Fruit fly (Drosophila melanogaster): ENCODE data around the gene cocoon.

The cocoon gene

dm6 chr3L:15500813-15501645 lies 27.1 kb upstream of the cocoon start, which contains the start of gene CG7272 (continued):
- TF ChIP-seq inv (GFP tag; IDR thresholded peaks at IDR 0.05; ENCODE audit: partially characterized antibody) (no peak; the same call in 1 of the 2 replicates), cg (GFP tag; optimal IDR thresholded peaks at IDR 0.05) (no peak), CG12071 (GFP tag; optimal IDR thresholded peaks at IDR 0.05) (peak; percentile 5), CG17912 (GFP tag; optimal IDR thresholded peaks at IDR 0.05) (no peak), dmrt99B (tag; optimal IDR thresholded peaks at IDR 0.05) (no peak), CG9609 (GFP tag; optimal IDR thresholded peaks at IDR 0.05) (no peak), tap (tag; optimal IDR thresholded peaks at IDR 0.05) (no peak), CG18262 (tag; optimal IDR thresholded peaks at IDR 0.05) (no peak), ind (GFP tag; optimal IDR thresholded peaks at IDR 0.05) (no peak), CG33213 (GFP tag; optimal IDR thresholded peaks at IDR 0.05) (no peak), bigmax (GFP tag; optimal IDR thresholded peaks at IDR 0.05) (peak; percentile 27), Bgb (GFP tag; IDR thresholded peaks at IDR 0.05; ENCODE audit: partially characterized antibody) (peak; percentile 68; the same call in 1 of the 2 replicates), croc (GFP tag; conservative IDR thresholded peaks at IDR 0.05) (no peak), lilli (GFP tag; optimal IDR thresholded peaks at IDR 0.05) (peak; percentile 37), CG14667 (GFP tag; IDR thresholded peaks at IDR 0.05) (no peak), da (GFP tag; optimal IDR thresholded peaks at IDR 0.05) (no peak), ato (GFP tag; IDR thresholded peaks at IDR 0.05; ENCODE audit: partially characterized antibody) (peak; percentile 51; the same call in 1 of the 2 replicates), Scr (GFP tag; IDR thresholded peaks at IDR 0.05; ENCODE audit: partially characterized antibody) (peak; percentile 20; the same call in 1 of the 2 replicates), CG10565 (GFP tag; optimal IDR thresholded peaks at IDR 0.05) (no peak), chif (GFP tag; optimal IDR thresholded peaks at IDR 0.05) (no peak), emc (GFP tag; optimal IDR thresholded peaks at IDR 0.05) (no peak), Optix (GFP tag; IDR thresholded peaks at IDR 0.05) (no peak), pros (GFP tag; optimal IDR thresholded peaks at IDR 0.05) (peak; percentile 23), CG42726 (GFP tag; IDR thresholded peaks at IDR 0.05; ENCODE audit: partially characterized antibody) (no peak), Eip74EF (GFP tag; optimal IDR thresholded peaks at IDR 0.05) (no peak), CG8089 (GFP tag; optimal IDR thresholded peaks at IDR 0.05) (no peak), Blimp-1 (GFP tag; optimal IDR thresholded peaks at IDR 0.05) (peak; percentile 17), Kr (GFP tag; optimal IDR thresholded peaks at IDR 0.05) (no peak), CG2678 (tag; optimal IDR thresholded peaks at IDR 0.05) (peak; percentile 24), ci (GFP tag; IDR thresholded peaks at IDR 0.05) (peak; percentile 30; the same call in 1 of the 3 replicates), CG31224 (GFP tag; IDR thresholded peaks at IDR 0.05) (no peak), ro (GFP tag; IDR thresholded peaks at IDR 0.05) (no peak), gce (GFP tag; IDR thresholded peaks at IDR 0.05) (0 out of 3 replicates have a peak, but pooled peaks have one; percentile 41), CG3163 (GFP tag; optimal IDR thresholded peaks at IDR 0.05) (peak; percentile 34), so (GFP tag; IDR thresholded peaks at IDR 0.05) (0 out of 3 replicates have a peak, but pooled peaks have one; percentile 14), CG9817 (tag; optimal IDR thresholded peaks at IDR 0.05) (no peak), CG1602 (GFP tag; optimal IDR thresholded peaks at IDR 0.05) (no peak), Oli (tag; optimal IDR thresholded peaks at IDR 0.05) (no peak), kah (GFP tag; optimal IDR thresholded peaks at IDR 0.05) (no peak), Gug (GFP tag; IDR thresholded peaks at IDR 0.05) (no peak), CG1647 (GFP tag; optimal IDR thresholded peaks at IDR 0.05) (no peak), z (GFP tag; IDR thresholded peaks at IDR 0.05) (no peak), CG14441 (GFP tag; IDR thresholded peaks at IDR 0.05) (no peak), zen2 (GFP tag; IDR thresholded peaks at IDR 0.05; ENCODE audit: partially characterized antibody) (no peak; the same call in 2 of the 3 replicates), ara (GFP tag; IDR thresholded peaks at IDR 0.05) (no peak), CG8281 (tag; optimal IDR thresholded peaks at IDR 0.05) (no peak), HLH4C (GFP tag; IDR thresholded peaks at IDR 0.05; ENCODE audit: partially characterized antibody) (peak; percentile 50; the same call in 2 of the 3 replicates), CG18619 (GFP tag; optimal IDR thresholded peaks at IDR 0.05) (no peak)
